Fruit fly (Drosophila melanogaster) whole organism, adult: ENCODE results near the gene Sod1.

ENCODE experiments used
- CG11617 ChIP-seq: fragments of 200-800 bp; sonication (Bioruptor generic); optimal IDR thresholded peaks from 2 replicates; lab custom pipeline; 2017; ENCODE audit warnings: mild to moderate bottlenecking, missing biosample characterization, missing genetic modification reagents, missing genetic modification characterization
- CG12768 ChIP-seq: fragments of 200-800 bp; sonication (Bioruptor generic); optimal IDR thresholded peaks from 2 replicates; lab custom pipeline; 2017; ENCODE audit warnings: missing biosample characterization, missing genetic modification characterization, mild to moderate bottlenecking, moderate library complexity, missing genetic modification reagents
- CG14711 ChIP-seq: fragments of 200-800 bp; sonication (Bioruptor generic); optimal IDR thresholded peaks from 2 replicates; lab custom pipeline; 2018; ENCODE audit warnings: missing biosample characterization, mild to moderate bottlenecking, missing genetic modification characterization, moderate library complexity
- CG1620 ChIP-seq: fragments of 200-800 bp; sonication (Bioruptor generic); optimal IDR thresholded peaks from 2 replicates; lab custom pipeline; 2016; ENCODE audit warnings: missing biosample characterization, missing genetic modification characterization
- CG33017 ChIP-seq: fragments of 200-800 bp; sonication (Bioruptor generic); optimal IDR thresholded peaks from 2 replicates; lab custom pipeline; 2018; ENCODE audit warnings: missing biosample characterization, mild to moderate bottlenecking, missing genetic modification characterization, moderate library complexity
- CG5204 ChIP-seq: fragments of 200-800 bp; sonication (Bioruptor generic); optimal IDR thresholded peaks from 2 replicates; lab custom pipeline; 2016; ENCODE audit warnings: missing biosample characterization, missing genetic modification characterization
- CG7045 ChIP-seq: fragments of 200-800 bp; sonication (Bioruptor generic); optimal IDR thresholded peaks from 2 replicates; lab custom pipeline; 2017; ENCODE audit warnings: missing biosample characterization, mild to moderate bottlenecking, missing genetic modification characterization
- CG7101 ChIP-seq: fragments of 200-800 bp; sonication (Bioruptor generic); optimal IDR thresholded peaks from 2 replicates; lab custom pipeline; 2018; ENCODE audit warnings: missing biosample characterization, mild to moderate bottlenecking, missing genetic modification characterization, moderate library complexity
- Clk ChIP-seq: fragments of 200-800 bp; sonication (Bioruptor generic); optimal IDR thresholded peaks from 2 replicates; lab custom pipeline; 2017; ENCODE audit warnings: missing biosample characterization, missing genetic modification characterization
- Crg-1 ChIP-seq: fragments of 200-800 bp; sonication (Bioruptor generic); optimal IDR thresholded peaks from 2 replicates; lab custom pipeline; 2016; ENCODE audit warnings: missing biosample characterization, missing genetic modification characterization
- Hr96 ChIP-seq: fragments of 200-800 bp; sonication (Bioruptor generic); optimal IDR thresholded peaks from 2 replicates; lab custom pipeline; 2016; ENCODE audit warnings: missing biosample characterization, missing genetic modification characterization
- Mnt ChIP-seq: fragments of 200-800 bp; sonication (Bioruptor generic); optimal IDR thresholded peaks from 2 replicates; lab custom pipeline; 2016; ENCODE audit warnings: missing biosample characterization, mild to moderate bottlenecking, missing genetic modification characterization
- bab1 ChIP-seq: fragments of 200-800 bp; sonication (Bioruptor generic); optimal IDR thresholded peaks from 3 replicates; lab custom pipeline; 2019; ENCODE audit warnings: missing biosample characterization, mild to moderate bottlenecking, missing genetic modification characterization, moderate library complexity
- cic ChIP-seq: fragments of 200-800 bp; sonication (Bioruptor generic); optimal IDR thresholded peaks from 2 replicates; lab custom pipeline; 2017; ENCODE audit warnings: missing biosample characterization, mild to moderate bottlenecking, missing genetic modification characterization, moderate library complexity
- cnc ChIP-seq, 2 experiments: fragments of >200 bp; optimal IDR thresholded peaks; 2 replicates each; lab custom pipeline; 2017
- kay ChIP-seq: fragments of 200-800 bp; sonication (Bioruptor generic); peaks from one replicate; lab custom pipeline; 2016; ENCODE audit warnings: missing biosample characterization, missing genetic modification characterization, borderline replicate concordance
- ovo ChIP-seq: fragments of 200-800 bp; sonication (Bioruptor generic); optimal IDR thresholded peaks from 2 replicates; lab custom pipeline; 2016; ENCODE audit warnings: missing biosample characterization, missing genetic modification characterization
- pad ChIP-seq: fragments of 200-800 bp; sonication (Bioruptor generic); optimal IDR thresholded peaks from 3 replicates; lab custom pipeline; 2017; ENCODE audit warnings: missing biosample characterization, missing genetic modification characterization, mild to moderate bottlenecking, moderate library complexity, missing genetic modification reagents
- tj ChIP-seq: fragments of 200-800 bp; sonication (Bioruptor generic); optimal IDR thresholded peaks from 3 replicates; lab custom pipeline; 2017; ENCODE audit warnings: missing biosample characterization, mild to moderate bottlenecking, missing genetic modification characterization, moderate library complexity
- toe ChIP-seq: fragments of 200-800 bp; sonication (Bioruptor generic); optimal IDR thresholded peaks from 2 replicates; lab custom pipeline; 2016; ENCODE audit warnings: missing biosample characterization, missing genetic modification characterization

The Sod1 gene

dm6 chr3L:11083605-11084004 lies 29.9 kb downstream of the Sod1 start:
- TF ChIP-seq CG14711 (no peak), pad (no peak), cnc (optimal IDR thresholded peaks at IDR 0.05; lab: Kevin White, UChicago) (no peak), kay (peak; percentile 96), tj (GFP tag; lab: Kevin White, UChicago) (peak; percentile 48), CG1620 (no peak), CG11617 (GFP tag; lab: Kevin White, UChicago) (no peak), bab1 (GFP tag; lab: Kevin White, UChicago) (no peak), CG33017 (tag; lab: Kevin White, UChicago) (no peak), toe (GFP tag; lab: Kevin White, UChicago) (no peak), CG5204 (GFP tag; lab: Kevin White, UChicago) (no peak), ovo (GFP tag; lab: Kevin White, UChicago) (no peak), Hr96 (GFP tag; lab: Kevin White, UChicago) (no peak), CG12768 (GFP tag; lab: Kevin White, UChicago) (no peak), Crg-1 (GFP tag; lab: Kevin White, UChicago) (no peak), Clk (GFP tag; lab: Kevin White, UChicago) (no peak), CG7101 (tag; lab: Kevin White, UChicago) (no peak), Mnt (GFP tag; lab: Kevin White, UChicago) (no peak), cic (peak; percentile 77), CG7045 (GFP tag; lab: Kevin White, UChicago) (no peak)

dm6 chr3L:11074043-11074853 lies 39.3 kb downstream of the Sod1 start, which contains the start of the genes Pfdn2 and Noc1:
Pfdn2 (minus strand) TSS chr3L:11074388.
Noc1 (plus strand) TSS chr3L:11074769.
- TF ChIP-seq CG7045 (GFP tag; lab: Kevin White, UChicago) (no peak), Crg-1 (GFP tag; lab: Kevin White, UChicago) (no peak), toe (GFP tag; lab: Kevin White, UChicago) (no peak), cic (no peak), CG5204 (GFP tag; lab: Kevin White, UChicago) (no peak), bab1 (GFP tag; lab: Kevin White, UChicago) (peak; percentile 35), CG1620 (no peak), CG11617 (GFP tag; lab: Kevin White, UChicago) (peak; percentile 52), CG12768 (GFP tag; lab: Kevin White, UChicago) (no peak), kay (no peak), tj (GFP tag; lab: Kevin White, UChicago) (no peak), Clk (GFP tag; lab: Kevin White, UChicago) (no peak), Hr96 (GFP tag; lab: Kevin White, UChicago) (no peak), pad (no peak), CG7101 (tag; lab: Kevin White, UChicago) (peak; percentile 66), CG33017 (tag; lab: Kevin White, UChicago) (peak; percentile 39), CG14711 (peak; percentile 34), ovo (GFP tag; lab: Kevin White, UChicago) (peak; percentile 43), cnc (optimal IDR thresholded peaks at IDR 0.05; lab: Kevin White, UChicago) (no peak), Mnt (GFP tag; lab: Kevin White, UChicago) (peak; percentile 92)

- TF ChIP-seq CG11617 (GFP tag; lab: Kevin White, UChicago) (no peak), CG7101 (tag; lab: Kevin White, UChicago) (no peak), cnc (optimal IDR thresholded peaks at IDR 0.05; lab: Kevin White, UChicago) (no peak), kay (no peak), CG5204 (GFP tag; lab: Kevin White, UChicago) (no peak), Clk (GFP tag; lab: Kevin White, UChicago) (no peak), Crg-1 (GFP tag; lab: Kevin White, UChicago) (no peak), Mnt (GFP tag; lab: Kevin White, UChicago) (no peak), ovo (GFP tag; lab: Kevin White, UChicago) (no peak), pad (no peak), bab1 (GFP tag; lab: Kevin White, UChicago) (no peak), CG1620 (no peak), tj (GFP tag; lab: Kevin White, UChicago) (no peak), CG14711 (no peak), CG33017 (tag; lab: Kevin White, UChicago) (no peak), toe (GFP tag; lab: Kevin White, UChicago) (no peak), CG7045 (GFP tag; lab: Kevin White, UChicago) (no peak), Hr96 (GFP tag; lab: Kevin White, UChicago) (no peak)
These were observed 42.5 kb downstream of the Sod1 start for dm6 chr3L:11071057-11071456.

dm6 chr3L:11070372-11070854 lies 43.1 kb downstream of the Sod1 start, which contains the start of gene Mocs1:
Mocs1 (plus strand) TSS chr3L:11070526.
- peak; percentile 13 for TF ChIP-seq bab1 (GFP tag; lab: Kevin White, UChicago)
- TF ChIP-seq CG7101 (tag; lab: Kevin White, UChicago) = peak; percentile 63
- peak; percentile 23 for TF ChIP-seq CG7045 (GFP tag; lab: Kevin White, UChicago)
- TF ChIP-seq tj (GFP tag; lab: Kevin White, UChicago) = peak; percentile 98
- TF ChIP-seq Mnt (GFP tag; lab: Kevin White, UChicago) = peak; percentile 89
- no peak for TF ChIP-seq CG5204 (GFP tag; lab: Kevin White, UChicago)
- no peak for TF ChIP-seq CG1620
- TF ChIP-seq CG11617 (GFP tag; lab: Kevin White, UChicago) = peak; percentile 36
- peak; percentile 43 for TF ChIP-seq CG14711
- TF ChIP-seq Crg-1 (GFP tag; lab: Kevin White, UChicago) = peak; percentile 48
- TF ChIP-seq pad = peak; percentile 46
- TF ChIP-seq Hr96 (GFP tag; lab: Kevin White, UChicago) = no peak
- TF ChIP-seq ovo (GFP tag; lab: Kevin White, UChicago) = peak; percentile 56
- no peak for TF ChIP-seq Clk (GFP tag; lab: Kevin White, UChicago)
- peak; percentile 22 for TF ChIP-seq CG33017 (tag; lab: Kevin White, UChicago)
- no peak for TF ChIP-seq kay
- TF ChIP-seq cic = peak; percentile 79
- TF ChIP-seq CG12768 (GFP tag; lab: Kevin White, UChicago) = peak; percentile 70
